Fruit fly (Drosophila melanogaster) S2 (cell line): Measurements from ENCODE around the gene PIP82.

ENCODE experiments used
- CG8478 ChIP-seq: fragments of >200 bp; optimal IDR thresholded peaks from 2 replicates; lab custom pipeline; 2018
- CTCF ChIP-seq, 2 experiments: fragments of >200 bp; optimal IDR thresholded peaks; 2 replicates each; lab custom pipeline; 2018

Gene PIP82

DNA sequence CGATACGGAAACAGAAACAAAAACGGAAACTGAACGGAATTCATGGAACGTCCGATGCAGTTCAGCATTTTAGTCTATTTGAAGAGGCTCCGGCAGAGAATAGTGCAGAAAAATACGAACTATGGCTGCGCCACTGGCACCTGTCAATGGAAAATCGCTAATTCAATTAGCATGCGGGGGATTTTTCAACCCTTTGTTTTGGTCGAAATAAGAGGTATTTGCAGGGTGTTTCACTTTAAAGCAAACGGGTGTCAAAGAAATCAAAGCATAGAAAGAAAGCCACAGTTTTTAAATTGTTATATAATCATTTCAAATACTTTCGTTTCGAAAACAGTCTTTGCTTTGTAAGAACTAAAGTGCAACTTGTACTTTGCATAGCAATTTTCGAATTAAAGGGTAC, at the start of gene PIP82:
PIP82 (minus strand) TSS at position 101 of the 400 bp plus-strand sequence.
- TF ChIP-seq CG8478 (no peak), CTCF (optimal IDR thresholded peaks at IDR 0.05; lab: Kevin White, UChicago) (no peak)

DNA sequence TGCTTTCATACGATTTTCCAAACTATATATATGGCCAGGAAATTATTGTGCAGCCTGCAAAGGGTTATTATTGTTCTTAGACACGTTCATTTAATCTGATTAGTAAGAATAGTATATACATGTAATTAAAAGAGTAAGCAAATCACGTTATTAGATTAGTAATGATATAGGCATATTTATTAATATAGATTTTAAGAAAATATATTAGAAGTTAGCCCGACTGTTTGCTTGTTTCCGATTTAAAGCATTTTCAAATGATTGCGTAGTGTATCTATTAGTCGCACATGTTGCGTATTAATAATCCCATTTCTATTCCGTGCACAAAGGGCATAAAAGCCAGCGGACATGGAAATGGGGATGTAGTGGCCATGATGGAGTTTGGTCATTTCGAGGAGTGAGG, 49.6 kb upstream of the PIP82 start:
- TF ChIP-seq CG8478 = no peak
- TF ChIP-seq CTCF (optimal IDR thresholded peaks at IDR 0.05; lab: Kevin White, UChicago) = no peak

DNA sequence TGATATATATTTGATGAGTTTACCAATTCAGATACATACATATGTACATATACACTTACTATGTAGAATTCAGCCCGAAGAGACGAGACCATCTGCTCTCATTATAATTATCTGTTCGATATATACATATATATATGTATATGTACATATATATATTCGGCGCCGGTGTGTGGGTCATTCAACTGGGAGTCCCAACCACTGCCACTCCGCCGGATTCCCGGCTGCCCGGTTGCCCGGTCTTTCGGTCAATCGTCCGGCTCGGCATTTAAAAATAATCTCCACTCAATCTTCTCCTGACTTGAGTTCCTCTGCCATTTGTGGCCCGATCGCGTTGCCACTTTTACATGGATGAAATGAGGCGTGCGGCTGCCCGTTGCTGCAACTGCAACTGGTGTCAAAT, 47.2 kb upstream of the PIP82 start:
- TF ChIP-seq CG8478 = no peak
- TF ChIP-seq CTCF (optimal IDR thresholded peaks at IDR 0.05; lab: Kevin White, UChicago) = no peak

DNA sequence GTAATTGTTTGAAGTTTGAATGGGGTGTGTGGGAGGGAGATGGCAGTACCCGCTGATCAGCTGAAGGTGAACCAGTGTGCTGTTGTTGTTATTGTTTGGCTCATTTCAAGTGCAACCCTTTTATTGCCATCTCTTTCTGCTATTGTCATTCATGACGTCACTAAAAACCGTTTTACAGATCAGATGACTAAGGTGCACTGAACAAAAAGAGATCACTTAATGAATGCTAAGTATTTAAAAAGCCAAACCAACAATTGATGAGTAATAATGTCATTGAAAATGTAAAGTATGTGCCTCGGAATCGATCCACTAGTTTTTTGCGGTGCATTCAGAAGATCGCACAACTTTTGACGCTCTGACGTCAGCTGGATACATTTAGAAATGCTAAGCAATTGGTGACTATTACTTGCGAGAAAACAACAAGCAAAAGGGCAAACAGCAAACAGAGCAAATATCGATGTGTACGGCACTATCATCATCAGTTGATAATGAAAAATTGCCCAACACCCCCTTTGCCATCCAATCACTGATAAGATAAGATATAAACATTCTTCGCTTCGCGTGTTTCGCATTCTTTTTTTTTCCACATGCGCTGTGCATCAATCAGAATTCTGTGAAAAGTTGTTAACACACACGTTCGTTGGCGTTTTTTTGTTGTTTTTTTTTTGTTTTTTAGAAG, 45.3 kb upstream of the PIP82 start:
- no peak for TF ChIP-seq CTCF (optimal IDR thresholded peaks at IDR 0.05; lab: Kevin White, UChicago)

DNA sequence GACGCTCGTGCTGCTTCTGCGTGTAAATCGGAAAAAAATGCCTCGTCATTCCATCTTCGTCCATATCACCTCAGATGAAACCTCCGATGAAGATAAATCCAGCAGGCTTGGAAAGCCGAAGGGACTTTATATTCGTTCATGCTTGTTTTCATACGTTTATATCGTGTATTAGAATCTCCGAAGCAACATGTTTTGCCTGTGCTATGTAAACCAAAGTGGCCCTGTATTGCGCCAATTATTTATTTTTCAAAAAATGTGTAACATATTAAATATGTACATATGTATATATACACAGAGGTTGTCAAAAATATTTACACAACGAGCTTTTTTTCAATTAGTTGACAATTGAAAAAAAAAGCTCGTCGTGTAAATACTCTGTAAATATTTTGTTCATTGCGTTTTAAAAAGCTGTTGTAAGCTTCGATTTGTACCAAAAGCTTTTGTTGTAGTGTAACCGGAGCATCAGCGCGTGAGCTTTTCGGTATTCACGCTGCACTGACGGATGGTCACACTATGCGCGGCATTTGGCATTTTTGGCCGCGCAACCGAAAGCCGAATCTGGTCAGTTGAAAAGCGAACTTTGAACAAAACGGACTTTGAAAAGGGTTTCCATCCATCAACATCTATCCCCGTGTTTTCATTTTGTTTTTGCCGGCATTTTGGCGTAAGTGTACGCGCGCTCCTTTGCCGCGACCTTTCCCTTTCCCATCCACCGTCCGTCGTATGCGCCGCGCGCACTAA, 44.4 kb upstream of the PIP82 start, which contains the start of gene CG12065:
CG12065 (plus strand) TSS at position 563 of the 741 bp plus-strand sequence.
- TF ChIP-seq CG8478 (no peak), CTCF (optimal IDR thresholded peaks at IDR 0.05; lab: Kevin White, UChicago) (peak in 1 of 2 experiments; percentile 8)

DNA sequence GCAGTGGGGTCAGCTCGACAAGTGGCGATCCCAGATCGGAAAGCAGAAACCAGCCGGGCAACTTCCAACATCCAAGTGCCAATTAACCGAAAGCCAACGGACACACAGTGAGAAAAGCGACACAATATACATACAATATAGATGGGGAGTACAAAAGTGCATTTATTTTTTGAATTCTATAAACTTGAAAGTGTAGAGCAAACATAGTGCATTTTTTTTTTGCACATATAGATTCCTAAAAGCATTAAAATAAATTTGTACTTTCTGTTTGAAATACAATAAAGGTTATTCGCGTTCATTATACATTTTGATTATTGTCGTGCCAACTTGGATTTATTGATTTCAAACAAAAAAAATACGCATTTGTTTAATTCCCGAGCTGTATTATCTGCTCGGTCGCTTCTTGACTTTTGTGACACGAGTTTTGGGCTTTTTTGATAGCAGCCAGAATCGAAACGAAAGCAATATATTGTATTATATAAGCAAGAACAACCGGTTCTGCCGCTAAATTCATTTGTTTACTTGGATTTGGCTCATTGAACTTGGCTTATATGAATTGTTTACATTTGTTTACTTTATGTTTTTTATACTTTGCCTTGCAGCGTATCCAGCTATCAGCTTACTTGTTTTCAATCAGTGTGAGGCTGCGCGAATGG, 43.6 kb upstream of the PIP82 start, which contains the start of gene spirit:
spirit (minus strand) TSS at position 655 of the 656 bp plus-strand sequence.
- TF ChIP-seq CG8478 (no peak), CTCF (optimal IDR thresholded peaks at IDR 0.05; lab: Kevin White, UChicago) (no peak)

DNA sequence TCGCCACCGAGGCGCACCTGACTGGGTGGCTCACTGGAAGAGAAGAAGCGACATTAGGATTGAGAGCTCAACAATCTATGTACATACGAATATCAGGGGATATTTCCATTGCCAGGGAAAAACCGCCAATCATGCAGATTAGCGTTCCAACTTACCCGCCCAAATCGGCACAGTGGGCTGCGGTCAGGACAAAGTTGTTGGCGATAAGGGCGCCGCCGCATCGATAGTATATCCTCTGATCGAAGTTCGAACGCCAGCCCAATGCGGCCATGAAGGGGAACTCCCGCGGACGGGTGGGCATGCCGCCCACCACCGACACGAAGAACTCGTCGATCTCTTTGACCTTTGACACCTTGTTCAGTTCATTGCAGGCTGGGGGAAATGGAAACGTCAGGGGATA, 42.4 kb upstream of the PIP82 start:
- TF ChIP-seq CTCF (optimal IDR thresholded peaks at IDR 0.05; lab: Kevin White, UChicago) (no peak), CG8478 (no peak)

DNA sequence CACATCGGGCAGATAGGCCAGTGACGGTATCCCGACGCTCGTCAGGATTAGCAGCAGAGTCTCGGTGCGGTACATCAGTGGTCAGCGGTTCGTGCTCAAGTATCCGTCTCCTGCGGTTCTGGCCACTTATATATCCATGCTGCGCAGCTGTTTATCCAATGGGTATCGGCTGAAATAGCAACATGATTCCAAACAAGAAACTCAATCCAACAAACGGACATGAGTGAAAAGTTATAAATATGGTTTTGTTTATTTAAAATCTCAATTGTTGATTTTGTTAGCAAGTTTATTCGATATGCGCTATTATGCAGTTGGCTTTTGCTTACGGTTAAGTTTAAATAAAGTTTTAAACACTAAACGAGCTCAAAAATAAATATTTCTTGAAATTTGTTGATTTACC, 41.4 kb upstream of the PIP82 start, which contains the start of gene CG12111:
CG12111 (minus strand) TSS at position 101 of the 400 bp plus-strand sequence.
- no peak for TF ChIP-seq CG8478
- TF ChIP-seq CTCF (optimal IDR thresholded peaks at IDR 0.05; lab: Kevin White, UChicago) = no peak

DNA sequence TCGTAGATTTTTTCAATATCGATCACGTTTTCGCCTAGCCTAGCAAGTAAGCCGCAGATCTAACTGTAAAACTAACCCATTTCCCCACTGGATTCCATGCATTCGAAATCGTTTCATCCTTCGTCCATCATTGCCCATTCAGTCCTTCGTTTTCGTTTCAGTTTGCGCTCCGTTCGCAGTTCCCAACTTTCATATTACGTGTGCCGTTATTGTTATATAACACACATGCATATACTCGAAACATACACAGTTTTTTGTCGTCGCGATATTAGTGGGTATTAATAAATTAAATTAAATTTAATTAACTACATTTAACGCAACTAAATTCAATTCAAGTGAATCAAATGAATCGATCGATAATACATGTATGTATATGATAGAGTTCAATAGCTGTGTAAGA, 40.1 kb upstream of the PIP82 start:
- TF ChIP-seq CG8478 (no peak), CTCF (optimal IDR thresholded peaks at IDR 0.05; lab: Kevin White, UChicago) (no peak)

DNA sequence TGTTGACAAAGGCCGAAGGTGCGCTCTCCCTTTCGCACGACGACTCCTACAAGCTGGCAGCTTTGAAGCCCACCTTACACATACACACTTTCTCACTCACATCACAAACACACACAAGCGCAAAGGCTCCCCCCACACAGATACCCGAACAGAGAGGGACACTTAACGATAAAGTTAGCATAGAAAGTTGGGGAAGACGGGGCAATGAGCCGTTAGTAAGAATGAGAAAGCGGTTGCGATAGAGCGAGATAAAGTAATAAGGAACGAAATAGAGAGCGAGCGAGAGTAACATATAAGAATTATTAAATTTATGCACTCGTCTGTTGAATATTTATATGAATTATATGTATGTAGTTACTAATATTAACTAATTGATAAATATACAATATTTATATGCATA, 39.5 kb upstream of the PIP82 start:
- TF ChIP-seq CTCF (optimal IDR thresholded peaks at IDR 0.05; lab: Kevin White, UChicago) = no peak
- no peak for TF ChIP-seq CG8478

DNA sequence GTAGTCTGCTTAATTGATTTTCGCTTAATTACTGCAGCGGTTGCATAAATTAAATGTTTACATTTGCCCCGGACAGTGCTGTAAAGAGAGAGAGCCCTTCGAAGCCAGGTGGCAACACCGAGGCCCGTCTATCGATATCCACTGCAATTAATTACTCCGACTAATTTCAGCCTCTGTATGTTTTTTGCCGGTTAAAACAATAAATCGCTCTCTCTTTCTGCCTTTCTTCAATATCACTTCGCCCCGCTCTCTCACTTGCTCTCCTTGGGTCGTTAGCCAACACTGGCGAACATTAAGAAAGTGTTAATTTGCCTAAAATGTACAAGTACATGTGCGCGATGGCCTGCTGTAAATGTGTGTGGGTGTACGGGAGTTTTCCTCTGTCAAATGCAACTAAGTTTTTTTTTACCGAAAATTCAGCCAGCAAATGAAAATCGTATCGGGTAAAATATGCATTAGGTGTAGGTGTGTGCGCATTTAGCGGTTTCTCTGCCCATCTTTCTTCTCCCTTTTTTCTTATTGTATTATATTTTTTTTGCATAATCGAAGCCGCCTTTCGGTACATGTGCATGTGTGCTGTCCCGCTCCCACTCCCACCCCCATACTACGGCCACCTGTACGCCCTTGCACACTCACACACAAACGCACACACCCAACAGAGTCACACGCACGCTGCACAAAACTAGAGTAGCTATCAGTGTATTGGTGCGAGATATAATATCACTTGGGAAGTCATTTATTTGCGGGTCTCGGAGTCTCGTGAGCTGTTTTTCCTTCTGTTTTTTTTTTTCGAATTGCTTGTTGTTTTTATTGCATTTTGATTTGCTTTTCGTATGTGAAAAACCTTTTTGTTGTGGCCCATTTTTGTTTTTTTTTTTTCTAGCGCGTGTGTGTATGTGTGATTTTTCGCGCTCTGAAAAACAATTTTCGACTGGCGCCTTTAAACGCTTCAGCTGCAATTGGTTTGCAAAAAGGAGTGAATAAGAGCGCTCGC, 32.2 kb upstream of the PIP82 start:
- no peak for TF ChIP-seq CG8478
- no peak for TF ChIP-seq CTCF (optimal IDR thresholded peaks at IDR 0.05; lab: Kevin White, UChicago)

DNA sequence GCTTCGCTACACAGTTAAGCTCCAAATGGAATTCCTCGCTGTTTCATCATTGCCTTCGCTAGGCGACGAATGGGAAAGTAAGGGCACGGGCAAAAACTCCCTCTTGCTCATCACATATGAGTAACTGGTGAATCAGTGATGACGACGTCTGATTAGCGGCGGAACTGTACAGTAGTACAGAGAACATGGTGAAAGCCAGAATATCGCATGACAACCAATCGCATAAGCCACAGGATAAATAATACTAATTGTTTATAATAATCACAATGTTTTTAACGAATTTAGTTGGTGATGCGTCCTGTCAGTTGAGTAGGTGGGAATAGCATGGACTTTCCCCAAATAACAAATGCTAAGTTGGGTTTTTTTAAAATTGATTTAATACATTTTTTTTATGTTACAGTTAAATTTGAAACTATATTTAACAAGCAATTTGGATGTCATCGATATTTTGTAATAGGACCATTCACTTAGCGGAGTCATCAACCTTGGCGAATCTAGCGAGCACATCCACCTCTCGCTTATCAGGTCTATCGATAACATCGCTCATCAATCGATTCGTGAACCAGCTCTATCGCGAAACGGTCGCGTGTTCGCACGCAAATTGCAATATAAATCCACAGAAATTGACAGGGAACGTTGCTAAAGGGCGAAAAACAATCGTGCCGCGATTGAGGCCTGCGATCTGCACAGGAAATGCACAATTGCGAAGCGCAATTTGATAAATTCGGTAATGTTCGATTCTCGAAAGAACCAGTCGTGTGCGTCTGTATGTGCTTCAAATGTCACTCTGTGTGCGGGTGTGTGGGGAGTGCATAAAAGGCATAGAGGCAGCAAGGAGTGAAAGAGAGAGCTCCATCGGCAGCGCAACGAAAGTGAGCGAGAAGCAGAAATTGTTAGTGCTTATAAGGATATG, 30.8 kb upstream of the PIP82 start, which contains the start of the genes CG12112 and Trf4-1:
CG12112 (minus strand) TSS at position 106 of the 913 bp plus-strand sequence.
Trf4-1 (plus strand) TSS at position 236 of the 913 bp plus-strand sequence.
- TF ChIP-seq CG8478 (no peak), CTCF (optimal IDR thresholded peaks at IDR 0.05; lab: Kevin White, UChicago) (peak; percentile 44 to 51)

DNA sequence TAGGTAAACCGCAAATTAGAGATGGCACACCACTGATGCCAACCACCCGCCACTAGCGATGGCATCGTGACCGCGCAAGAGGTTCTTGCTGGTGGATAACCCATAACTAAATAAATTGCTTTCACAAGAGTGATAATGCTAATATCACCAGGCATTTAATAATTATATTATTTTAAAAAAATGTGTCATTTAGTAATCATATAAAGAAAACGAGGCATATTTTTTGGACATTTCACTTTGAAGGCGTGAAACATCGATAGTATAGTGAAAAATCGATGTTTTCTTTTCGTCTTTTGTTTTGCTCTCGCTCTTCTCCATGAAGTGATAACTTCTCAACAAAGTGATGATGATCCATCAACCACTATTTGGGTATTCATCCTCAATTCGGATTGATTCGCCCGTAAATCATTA, 29.3 kb upstream of the PIP82 start, which contains the start of gene IntS4:
IntS4 (minus strand) TSS at position 20 of the 411 bp plus-strand sequence.
- TF ChIP-seq CG8478 = no peak
- TF ChIP-seq CTCF (optimal IDR thresholded peaks at IDR 0.05; lab: Kevin White, UChicago) = no peak
